Worm (Caenorhabditis elegans) whole organism, midembryonic: ENCODE data around the gene K09E9.1.

Experiments used
- T22C8.4 ChIP-seq: fragments of 200-800 bp; sonication (Bioruptor generic); IDR thresholded peaks from 2 replicates; pipeline ENCODE4 v1.3.6; 2022; ENCODE audit warnings: missing genetic modification characterization, missing compliant biosample characterization
- cog-1 ChIP-seq: sonication (generic microtip); optimal IDR thresholded peaks from 2 replicates; lab custom pipeline; 2016; ENCODE audit warnings: missing genetic modification characterization, missing compliant biosample characterization
- flt-1 ChIP-seq: fragments of 200-800 bp; sonication (Bioruptor generic); IDR thresholded peaks from 2 replicates; pipeline ENCODE4 v1.3.6; 2022; ENCODE audit warnings: missing genetic modification characterization, missing compliant biosample characterization
- klf-2 ChIP-seq: fragments of 200-800 bp; sonication (Bioruptor generic); conservative IDR thresholded peaks from 2 replicates; pipeline ENCODE4 v1.3.6; 2022; ENCODE audit warnings: missing genetic modification reagents, missing genetic modification characterization, missing compliant biosample characterization
- med-1 ChIP-seq: sonication (generic microtip); optimal IDR thresholded peaks from 2 replicates; lab custom pipeline; 2017; ENCODE audit warnings: missing genetic modification characterization, mild to moderate bottlenecking, missing compliant biosample characterization, antibody characterized with exemption, missing genetic modification reagents; ENCODE audit not compliant: insufficient read depth
- ref-1 ChIP-seq: fragments of 200-800 bp; sonication (Bioruptor generic); conservative IDR thresholded peaks from 2 replicates; pipeline ENCODE4 v1.3.6; 2022; ENCODE audit warnings: missing genetic modification reagents, missing genetic modification characterization, missing compliant biosample characterization
- tab-1 ChIP-seq: fragments of 200-800 bp; sonication (Bioruptor generic); IDR thresholded peaks from 2 replicates; pipeline ENCODE4 v1.3.6; 2022; ENCODE audit warnings: missing genetic modification characterization, missing compliant biosample characterization
- ztf-23 ChIP-seq: fragments of 200-800 bp; sonication (Bioruptor generic); IDR thresholded peaks from 2 replicates; pipeline ENCODE4 v1.3.6; 2022; ENCODE audit warnings: missing genetic modification reagents, missing genetic modification characterization, missing compliant biosample characterization
- ztf-29 ChIP-seq: fragments of 200-800 bp; sonication (Bioruptor generic); IDR thresholded peaks from 2 replicates; pipeline ENCODE4 v1.3.6; 2022; ENCODE audit warnings: missing genetic modification reagents, missing genetic modification characterization, missing compliant biosample characterization

- no peak for TF ChIP-seq med-1
- TF ChIP-seq cog-1 (tag; lab: Kevin White, UChicago): no peak
- no peak for TF ChIP-seq ztf-29 (GFP tag; lab: Robert Waterston, UW)
- TF ChIP-seq ref-1 (GFP tag; lab: Robert Waterston, UW): no peak
- TF ChIP-seq flt-1 (GFP tag; lab: Robert Waterston, UW): no peak
- TF ChIP-seq tab-1 (GFP tag; lab: Robert Waterston, UW): no peak
- TF ChIP-seq klf-2: no peak
- TF ChIP-seq ztf-23: no peak
- TF ChIP-seq T22C8.4: no peak
These were observed 39.3 kb downstream of the K09E9.1 start for ce11 chrX:15659561-15659960.
